Fruit fly (Drosophila melanogaster): ENCODE measurements around the gene Sema1a.

dm6 chr2L:8585027-8585701 lies 43.2 kb downstream of the Sema1a start:
- TF ChIP-seq CG8478 (optimal IDR thresholded peaks at IDR 0.05) (no peak), CTCF (optimal IDR thresholded peaks at IDR 0.05) (no peak)

All from S2 (cell line).